Fruit fly (Drosophila melanogaster): ENCODE measurements around the gene CG34008.

DNA sequence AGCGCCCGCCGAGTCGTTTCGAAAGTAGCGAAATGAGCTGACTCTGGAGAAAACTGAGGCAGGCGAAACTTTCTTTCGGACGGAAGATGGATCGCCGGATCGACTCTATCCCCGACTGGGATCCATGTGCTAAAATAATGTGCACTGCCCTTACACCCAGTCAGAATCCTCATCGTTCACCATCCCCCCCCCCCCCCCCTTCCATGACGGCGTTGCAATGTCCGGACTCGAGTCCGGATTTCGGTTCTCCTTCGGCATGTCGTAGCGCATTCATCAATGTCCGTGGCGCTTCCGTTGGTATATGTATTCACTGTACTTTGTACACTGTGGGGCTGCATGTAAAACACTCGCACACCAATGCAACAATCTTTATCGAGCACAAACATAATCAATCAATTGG lies 23.8 kb upstream of the CG34008 start:
- TF ChIP-seq OdsH (GFP tag; optimal IDR thresholded peaks at IDR 0.05), result no peak
- no peak for TF ChIP-seq vri (GFP tag; optimal IDR thresholded peaks at IDR 0.05)
- TF ChIP-seq eg (GFP tag; IDR thresholded peaks at IDR 0.05), result no peak
- TF ChIP-seq CG6163 (GFP tag; IDR thresholded peaks at IDR 0.05), result no peak
- TF ChIP-seq Sox14 (GFP tag; optimal IDR thresholded peaks at IDR 0.05), result no peak
